Fruit fly (Drosophila melanogaster) whole organism, embryonic: ENCODE data around the gene Pop4.

ENCODE experiments used
- Aef1 ChIP-seq: fragments of 200-800 bp; sonication (Bioruptor generic); IDR thresholded peaks from 3 replicates; pipeline ENCODE4 v1.3.6; 2022; ENCODE audit warnings: missing biosample characterization, missing genetic modification characterization
- CG11696 ChIP-seq: fragments of 200-800 bp; sonication (Bioruptor generic); IDR thresholded peaks from 2 replicates; pipeline ENCODE4 v1.3.6; 2022; ENCODE audit warnings: missing biosample characterization, missing genetic modification characterization
- CG12299 ChIP-seq: fragments of 200-800 bp; sonication (Bioruptor generic); optimal IDR thresholded peaks from 2 replicates; lab custom pipeline; 2018; ENCODE audit warnings: missing biosample characterization, mild to moderate bottlenecking, missing genetic modification characterization
- CG13287 ChIP-seq: fragments of 200-800 bp; sonication (Bioruptor generic); IDR thresholded peaks from 2 replicates; pipeline ENCODE4 v1.3.6; 2022; ENCODE audit warnings: missing biosample characterization, missing genetic modification characterization; ENCODE audit not compliant: partially characterized antibody
- CG15073 ChIP-seq: fragments of 200-800 bp; sonication (Bioruptor generic); optimal IDR thresholded peaks from 2 replicates; lab custom pipeline; 2016; ENCODE audit warnings: missing biosample characterization, missing genetic modification characterization
- CG15269 ChIP-seq: fragments of 200-800 bp; sonication (Bioruptor generic); optimal IDR thresholded peaks from 2 replicates; lab custom pipeline; 2018; ENCODE audit warnings: missing biosample characterization, mild to moderate bottlenecking, missing genetic modification characterization, moderate library complexity
- CG1603 ChIP-seq: fragments of 200-800 bp; sonication (Bioruptor generic); optimal IDR thresholded peaks from 2 replicates; lab custom pipeline; 2019; ENCODE audit warnings: missing biosample characterization, mild to moderate bottlenecking, missing genetic modification characterization, moderate library complexity
- CG16863 ChIP-seq: fragments of 200-800 bp; sonication (Bioruptor generic); optimal IDR thresholded peaks from 3 replicates; lab custom pipeline; 2016; ENCODE audit warnings: missing biosample characterization, missing genetic modification characterization
- CG17186 ChIP-seq: fragments of 200-800 bp; sonication (Bioruptor generic); optimal IDR thresholded peaks from 3 replicates; lab custom pipeline; 2017; ENCODE audit warnings: missing biosample characterization, missing genetic modification reagents, missing genetic modification characterization
- CG18476 ChIP-seq: fragments of 200-800 bp; sonication (Bioruptor generic); optimal IDR thresholded peaks from 2 replicates; lab custom pipeline; 2016; ENCODE audit warnings: missing biosample characterization, mild to moderate bottlenecking, missing genetic modification characterization
- CG18599 ChIP-seq: fragments of 200-800 bp; sonication (Bioruptor generic); optimal IDR thresholded peaks from 3 replicates; lab custom pipeline; 2017; ENCODE audit warnings: missing biosample characterization, missing genetic modification characterization, mild to moderate bottlenecking, moderate library complexity, missing genetic modification reagents
- CG18619 ChIP-seq: fragments of 200-800 bp; sonication (Bioruptor generic); optimal IDR thresholded peaks from 3 replicates; lab custom pipeline; 2017; ENCODE audit warnings: missing biosample characterization, mild to moderate bottlenecking, missing genetic modification characterization
- CG2116 ChIP-seq: fragments of 200-800 bp; sonication (Bioruptor generic); optimal IDR thresholded peaks from 3 replicates; lab custom pipeline; 2018; ENCODE audit warnings: missing biosample characterization, mild to moderate bottlenecking, missing genetic modification characterization
- CG2678 ChIP-seq: fragments of 200-800 bp; sonication (Bioruptor generic); optimal IDR thresholded peaks from 3 replicates; lab custom pipeline; 2019; ENCODE audit warnings: missing biosample characterization, mild to moderate bottlenecking, missing genetic modification characterization, moderate library complexity
- CG3847 ChIP-seq: fragments of 200-800 bp; sonication (Bioruptor generic); IDR thresholded peaks from 2 replicates; pipeline ENCODE4 v1.3.6; 2022; ENCODE audit warnings: missing biosample characterization, missing genetic modification characterization
- CG7786 ChIP-seq: fragments of 200-800 bp; sonication (Bioruptor generic); optimal IDR thresholded peaks from 2 replicates; lab custom pipeline; 2016; ENCODE audit warnings: missing biosample characterization, missing genetic modification characterization
- CG7839 ChIP-seq: fragments of 200-800 bp; sonication (Bioruptor generic); optimal IDR thresholded peaks from 3 replicates; lab custom pipeline; 2018; ENCODE audit warnings: missing biosample characterization, mild to moderate bottlenecking, missing genetic modification characterization, moderate library complexity
- CG7987 ChIP-seq: fragments of 200-800 bp; sonication (Bioruptor generic); optimal IDR thresholded peaks from 2 replicates; lab custom pipeline; 2018; ENCODE audit warnings: missing biosample characterization, mild to moderate bottlenecking, missing genetic modification characterization, moderate library complexity
- CG8478 ChIP-seq: fragments of >200 bp; optimal IDR thresholded peaks from 2 replicates; lab custom pipeline; 2018
- Chrac-16 ChIP-seq: fragments of 200-800 bp; sonication (Bioruptor generic); optimal IDR thresholded peaks from 3 replicates; lab custom pipeline; 2016; ENCODE audit warnings: missing biosample characterization, missing genetic modification characterization
- Dad ChIP-seq: fragments of 200-800 bp; sonication (Bioruptor generic); optimal IDR thresholded peaks from 3 replicates; lab custom pipeline; 2016; ENCODE audit warnings: missing biosample characterization, missing genetic modification characterization
- Dip2 ChIP-seq: fragments of 200-800 bp; sonication (Bioruptor generic); IDR thresholded peaks from 2 replicates; pipeline ENCODE4 v1.3.6; 2022; ENCODE audit warnings: missing biosample characterization, missing genetic modification characterization
- Doc2 ChIP-seq: fragments of 200-800 bp; sonication (Bioruptor generic); IDR thresholded peaks from 2 replicates; pipeline ENCODE4 v1.3.6; 2022; ENCODE audit warnings: missing biosample characterization, missing genetic modification characterization
- E2f1 ChIP-seq: fragments of 200-800 bp; sonication (Bioruptor generic); IDR thresholded peaks from 2 replicates; pipeline ENCODE4 v1.3.6; 2022; ENCODE audit warnings: missing biosample characterization, missing genetic modification characterization
- Hey ChIP-seq: fragments of 200-800 bp; sonication (Bioruptor generic); optimal IDR thresholded peaks from 3 replicates; lab custom pipeline; 2018; ENCODE audit warnings: missing biosample characterization, mild to moderate bottlenecking, missing genetic modification characterization
- Hr78 ChIP-seq, 2 experiments: fragments of 200-800 bp in 1 of 2; fragments of >200 bp in 1 of 2; sonication (Bioruptor generic) in 1 of 2; optimal IDR thresholded peaks; 2 replicates each; lab custom pipeline; 2017 to 2019; ENCODE audit warnings: missing biosample characterization in 2 of 2, missing genetic modification characterization in 2 of 2, mild to moderate bottlenecking in 1 of 2, moderate library complexity in 1 of 2
- Optix ChIP-seq: fragments of 200-800 bp; sonication (Bioruptor generic); IDR thresholded peaks from 3 replicates; pipeline ENCODE4 v1.3.6; 2022; ENCODE audit warnings: missing biosample characterization, missing genetic modification characterization
- PHDP ChIP-seq: fragments of 200-800 bp; sonication (Bioruptor generic); optimal IDR thresholded peaks from 3 replicates; lab custom pipeline; 2018; ENCODE audit warnings: missing biosample characterization, mild to moderate bottlenecking, missing genetic modification characterization, moderate library complexity
- Poxn ChIP-seq: fragments of 200-800 bp; sonication (Bioruptor generic); IDR thresholded peaks from 2 replicates; pipeline ENCODE4 v1.3.6; 2022; ENCODE audit warnings: missing biosample characterization, missing genetic modification characterization
- Sox102F ChIP-seq: fragments of 200-800 bp; sonication (Bioruptor generic); optimal IDR thresholded peaks from 2 replicates; lab custom pipeline; 2018; ENCODE audit warnings: missing biosample characterization, mild to moderate bottlenecking, missing genetic modification characterization, moderate library complexity
- Spps ChIP-seq: fragments of 200-800 bp; sonication (Bioruptor generic); optimal IDR thresholded peaks from 2 replicates; lab custom pipeline; 2018; ENCODE audit warnings: missing biosample characterization, mild to moderate bottlenecking, missing genetic modification characterization
- chinmo ChIP-seq: fragments of 200-800 bp; sonication (Bioruptor generic); IDR thresholded peaks from 4 replicates; pipeline ENCODE4 v1.3.6; 2022; ENCODE audit warnings: missing biosample characterization, missing genetic modification characterization; ENCODE audit not compliant: partially characterized antibody
- chm ChIP-seq: fragments of 200-800 bp; sonication (Bioruptor generic); IDR thresholded peaks from 2 replicates; pipeline ENCODE4 v1.3.6; 2022; ENCODE audit warnings: missing biosample characterization, missing genetic modification characterization
- cwo ChIP-seq: fragments of 200-800 bp; sonication (Bioruptor generic); optimal IDR thresholded peaks from 3 replicates; lab custom pipeline; 2017; ENCODE audit warnings: missing biosample characterization, missing genetic modification characterization, mild to moderate bottlenecking, moderate library complexity, missing genetic modification reagents
- ewg ChIP-seq: fragments of 200-800 bp; sonication (Bioruptor generic); optimal IDR thresholded peaks from 3 replicates; lab custom pipeline; 2017; ENCODE audit warnings: mild to moderate bottlenecking, missing biosample characterization, missing genetic modification reagents, missing genetic modification characterization
- exex ChIP-seq: fragments of 200-800 bp; sonication (Bioruptor generic); optimal IDR thresholded peaks from 4 replicates; lab custom pipeline; 2018; ENCODE audit warnings: missing biosample characterization, mild to moderate bottlenecking, missing genetic modification characterization, moderate library complexity
- fd102C ChIP-seq: fragments of 200-800 bp; sonication (Bioruptor generic); optimal IDR thresholded peaks from 2 replicates; lab custom pipeline; 2018; ENCODE audit warnings: missing biosample characterization, mild to moderate bottlenecking, missing genetic modification characterization, moderate library complexity
- ftz-f1 ChIP-seq: fragments of 200-800 bp; sonication (Bioruptor generic); optimal IDR thresholded peaks from 2 replicates; lab custom pipeline; 2016; ENCODE audit warnings: missing biosample characterization, missing genetic modification characterization
- gem ChIP-seq: fragments of 200-800 bp; sonication (Bioruptor generic); optimal IDR thresholded peaks from 2 replicates; lab custom pipeline; 2019; ENCODE audit warnings: missing biosample characterization, mild to moderate bottlenecking, missing genetic modification characterization, moderate library complexity
- her ChIP-seq: fragments of 200-800 bp; sonication (Bioruptor generic); optimal IDR thresholded peaks from 2 replicates; lab custom pipeline; 2016; ENCODE audit warnings: missing biosample characterization, missing genetic modification characterization
- lab ChIP-seq: fragments of 200-800 bp; sonication (Bioruptor generic); optimal IDR thresholded peaks from 3 replicates; lab custom pipeline; 2017; ENCODE audit warnings: missing biosample characterization, missing genetic modification characterization, mild to moderate bottlenecking, moderate library complexity, missing genetic modification reagents
- lilli ChIP-seq: fragments of 200-800 bp; sonication (Bioruptor generic); optimal IDR thresholded peaks from 3 replicates; lab custom pipeline; 2016; ENCODE audit warnings: missing biosample characterization, missing genetic modification characterization
- mirr ChIP-seq: fragments of 200-800 bp; sonication (Bioruptor generic); optimal IDR thresholded peaks from 3 replicates; lab custom pipeline; 2018; ENCODE audit warnings: missing biosample characterization, mild to moderate bottlenecking, missing genetic modification characterization
- nmo ChIP-seq: fragments of 200-800 bp; sonication (Bioruptor generic); optimal IDR thresholded peaks from 2 replicates; lab custom pipeline; 2018; ENCODE audit warnings: missing biosample characterization, mild to moderate bottlenecking, missing genetic modification characterization, moderate library complexity
- otp ChIP-seq: fragments of 200-800 bp; sonication (Bioruptor generic); IDR thresholded peaks from 3 replicates; pipeline ENCODE4, ENCODE4 v1.3.6; 2022; ENCODE audit warnings: missing biosample characterization, missing genetic modification characterization
- pros ChIP-seq: fragments of 200-800 bp; sonication (Bioruptor generic); optimal IDR thresholded peaks from 3 replicates; lab custom pipeline; 2019; ENCODE audit warnings: missing biosample characterization, mild to moderate bottlenecking, missing genetic modification characterization, moderate library complexity
- seq ChIP-seq: fragments of 200-800 bp; sonication (Bioruptor generic); IDR thresholded peaks from 2 replicates; pipeline ENCODE4 v1.3.6; 2022; ENCODE audit warnings: missing biosample characterization, missing genetic modification characterization
- slbo ChIP-seq: fragments of 200-800 bp; sonication (Bioruptor generic); IDR thresholded peaks from 2 replicates; pipeline ENCODE4 v1.3.6; 2022; ENCODE audit warnings: missing biosample characterization, missing genetic modification characterization
- wdn ChIP-seq: fragments of 200-800 bp; sonication (Bioruptor generic); IDR thresholded peaks from 2 replicates; pipeline ENCODE4 v1.3.6; 2022; ENCODE audit warnings: missing biosample characterization, missing genetic modification characterization
- wek ChIP-seq: fragments of 200-800 bp; sonication (Bioruptor generic); optimal IDR thresholded peaks from 3 replicates; lab custom pipeline; 2018; ENCODE audit warnings: missing biosample characterization, mild to moderate bottlenecking, missing genetic modification characterization, moderate library complexity

The Pop4 gene

DNA sequence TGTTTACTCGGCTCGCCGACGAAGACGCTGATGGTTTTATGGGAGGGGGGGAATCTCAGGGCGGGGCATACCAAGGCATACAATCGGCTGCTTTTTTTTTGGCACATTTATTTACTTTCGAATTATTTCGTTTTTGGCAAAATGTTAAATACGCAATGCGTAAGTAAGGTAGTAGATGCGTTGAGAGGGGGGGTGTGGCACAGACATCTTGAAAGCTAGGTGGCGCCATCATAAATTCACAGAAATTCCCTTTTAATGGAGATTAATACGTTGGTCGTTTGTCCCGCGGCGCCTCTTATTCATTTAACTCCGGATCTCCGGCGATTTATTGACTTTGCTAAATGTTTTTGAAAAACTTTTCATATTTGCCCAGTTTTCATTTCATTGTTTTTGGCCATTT lies 36.9 kb downstream of the Pop4 start (continued):
- no peak for TF ChIP-seq Spps (tag; lab: Kevin White, UChicago)
- no peak for TF ChIP-seq CG13287 (GFP tag; lab: Robert Waterston, UW)
- no peak for TF ChIP-seq chm
- TF ChIP-seq E2f1, result no peak
- no peak for TF ChIP-seq pros (GFP tag; lab: Kevin White, UChicago)
- TF ChIP-seq Dip2 (GFP tag; lab: Robert Waterston, UW), result peak; percentile 84
- no peak for TF ChIP-seq seq
- no peak for TF ChIP-seq lilli (GFP tag; lab: Kevin White, UChicago)
- TF ChIP-seq fd102C (GFP tag; lab: Kevin White, UChicago), result no peak
- TF ChIP-seq Doc2 (GFP tag; lab: Robert Waterston, UW), result no peak
- TF ChIP-seq CG11696 (GFP tag; lab: Robert Waterston, UW), result peak; percentile 12; the same call in 1 of the 2 replicates
- TF ChIP-seq CG7786, result no peak
- TF ChIP-seq chinmo (GFP tag; lab: Robert Waterston, UW), result no peak
- TF ChIP-seq CG2116 (GFP tag; lab: Kevin White, UChicago), result no peak
- no peak for TF ChIP-seq Aef1 (GFP tag; lab: Robert Waterston, UW)
- no peak for TF ChIP-seq CG1603 (tag; lab: Kevin White, UChicago)
- no peak for TF ChIP-seq CG17186

DNA sequence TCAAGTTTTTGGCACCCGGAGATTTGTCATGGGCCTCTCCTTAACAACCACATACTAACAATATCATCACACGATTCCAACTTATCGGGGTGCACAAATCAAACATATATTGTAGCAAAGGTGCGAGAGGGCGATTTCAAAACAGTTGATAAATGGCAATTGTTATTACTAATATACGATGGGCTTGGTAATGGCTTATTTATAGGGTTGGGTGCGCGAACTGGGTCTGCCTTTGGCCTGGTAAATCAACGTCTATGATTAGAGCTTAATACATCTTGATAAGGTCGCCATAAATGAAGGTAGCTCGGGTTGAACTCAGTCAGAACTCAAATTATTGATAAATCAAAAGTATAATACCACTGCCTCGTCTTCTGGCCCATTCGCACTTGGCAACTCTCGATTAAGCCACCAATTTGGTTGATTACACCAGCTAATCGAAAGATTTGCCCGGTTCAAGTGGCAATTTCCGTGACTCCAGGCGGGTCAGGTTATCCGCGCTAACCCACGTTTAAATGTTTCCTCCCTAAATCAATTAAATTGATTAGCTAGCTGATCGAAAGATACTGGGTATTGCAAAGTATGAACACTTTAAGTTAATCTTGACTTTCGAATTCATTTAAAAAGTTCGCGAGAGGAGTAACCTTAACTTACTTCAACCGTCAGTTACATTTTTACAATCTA lies 37.8 kb downstream of the Pop4 start:
- TF ChIP-seq exex (tag; lab: Kevin White, UChicago), result peak; percentile 100
- peak in 1 of 2 experiments; percentile 21 for TF ChIP-seq Hr78 (GFP tag; optimal IDR thresholded peaks at IDR 0.05; lab: Kevin White, UChicago)
- TF ChIP-seq CG3847 (GFP tag; lab: Robert Waterston, UW), result no peak
- no peak for TF ChIP-seq nmo
- no peak for TF ChIP-seq slbo (GFP tag; lab: Robert Waterston, UW)
- TF ChIP-seq CG8478, result no peak
- peak; percentile 4 for TF ChIP-seq CG2678 (tag; lab: Kevin White, UChicago)
- no peak for TF ChIP-seq CG7839 (tag; lab: Kevin White, UChicago)
- TF ChIP-seq Chrac-16 (GFP tag; lab: Kevin White, UChicago), result no peak
- TF ChIP-seq Optix (GFP tag; lab: Robert Waterston, UW), result no peak
- no peak for TF ChIP-seq Sox102F (GFP tag; lab: Kevin White, UChicago)
- no peak for TF ChIP-seq CG18619 (GFP tag; lab: Kevin White, UChicago)
- TF ChIP-seq PHDP (tag; lab: Kevin White, UChicago), result no peak
- no peak for TF ChIP-seq her (GFP tag; lab: Kevin White, UChicago)
- TF ChIP-seq cwo (GFP tag; lab: Kevin White, UChicago), result peak; percentile 34
- TF ChIP-seq Hey, result no peak
- TF ChIP-seq gem (tag; lab: Kevin White, UChicago), result no peak
- no peak for TF ChIP-seq CG16863 (GFP tag; lab: Kevin White, UChicago)
- no peak for TF ChIP-seq CG15073
- TF ChIP-seq otp, result no peak
- peak; percentile 12 for TF ChIP-seq mirr
- peak; percentile 19 for TF ChIP-seq CG18599 (GFP tag; lab: Kevin White, UChicago)
- no peak for TF ChIP-seq ewg (GFP tag; lab: Kevin White, UChicago)
- TF ChIP-seq CG12299 (tag; lab: Kevin White, UChicago), result no peak
- TF ChIP-seq Poxn, result no peak
- no peak for TF ChIP-seq ftz-f1 (GFP tag; lab: Kevin White, UChicago)
- peak; percentile 1 for TF ChIP-seq lab (GFP tag; lab: Kevin White, UChicago)
- no peak for TF ChIP-seq CG15269 (tag; lab: Kevin White, UChicago)
- no peak for TF ChIP-seq Dad (GFP tag; lab: Kevin White, UChicago)
- no peak for TF ChIP-seq CG18476 (GFP tag; lab: Kevin White, UChicago)
- TF ChIP-seq CG7987 (GFP tag; lab: Kevin White, UChicago), result no peak
- no peak for TF ChIP-seq wdn (GFP tag; lab: Robert Waterston, UW)
- TF ChIP-seq wek (GFP tag; lab: Kevin White, UChicago), result no peak
